Worm (Caenorhabditis elegans) whole organism, young adult: ENCODE results near the gene srg-6.

Experiments
- F23B12.7 ChIP-seq: sonication (generic microtip); optimal IDR thresholded peaks from 2 replicates; lab custom pipeline; 2017; ENCODE audit warnings: missing genetic modification characterization, mild to moderate bottlenecking, missing compliant biosample characterization, antibody characterized with exemption, moderate library complexity; ENCODE audit not compliant: insufficient read depth
- T26A5.8 ChIP-seq: sonication (generic microtip); optimal IDR thresholded peaks from 2 replicates; lab custom pipeline; 2016; ENCODE audit warnings: missing genetic modification characterization, missing compliant biosample characterization
- Y67H2A.10 ChIP-seq: fragments of 200-800 bp; sonication (Bioruptor generic); conservative IDR thresholded peaks from 2 replicates; pipeline ENCODE4 v1.3.6; 2022; ENCODE audit warnings: missing genetic modification reagents, missing genetic modification characterization, missing compliant biosample characterization
- Y95B8A.8 ChIP-seq: fragments of 200-800 bp; sonication (Bioruptor generic); IDR thresholded peaks from 2 replicates; pipeline ENCODE4 v1.3.6; 2022; ENCODE audit warnings: missing genetic modification reagents, missing genetic modification characterization, missing compliant biosample characterization
- ama-1 ChIP-seq, 3 experiments: fragments of 150-350 bp in 1 of 3; sonication (generic microtip) in 2 of 3; optimal IDR thresholded peaks; 2 replicates each; lab custom pipeline; 2014 to 2018; ENCODE audit warnings: missing biosample characterization in 2 of 3, missing genetic modification characterization in 2 of 3, missing genetic modification reagents in 2 of 3
- atf-7 ChIP-seq: sonication (generic microtip); optimal IDR thresholded peaks from 2 replicates; lab custom pipeline; 2017; ENCODE audit warnings: mild to moderate bottlenecking, missing genetic modification characterization, missing compliant biosample characterization
- athp-1 ChIP-seq: sonication (generic microtip); optimal IDR thresholded peaks from 2 replicates; lab custom pipeline; 2017; ENCODE audit warnings: mild to moderate bottlenecking, missing genetic modification characterization, missing compliant biosample characterization
- attf-3 ChIP-seq: fragments of 200-800 bp; sonication (Bioruptor generic); conservative IDR thresholded peaks from 2 replicates; pipeline ENCODE4 v1.3.6; 2022; ENCODE audit warnings: missing genetic modification reagents, missing genetic modification characterization, missing compliant biosample characterization
- bed-1 ChIP-seq: fragments of 200-800 bp; sonication (Bioruptor generic); IDR thresholded peaks from 2 replicates; pipeline ENCODE4 v1.3.6; 2022; ENCODE audit warnings: missing genetic modification reagents, missing genetic modification characterization, missing compliant biosample characterization
- bed-2 ChIP-seq: fragments of 200-800 bp; sonication (Bioruptor generic); IDR thresholded peaks from 2 replicates; pipeline ENCODE4 v1.3.6; 2022; ENCODE audit warnings: missing genetic modification reagents, missing genetic modification characterization, missing compliant biosample characterization
- cebp-1 ChIP-seq, 2 experiments: fragments of 200-800 bp in 1 of 2; sonication (Bioruptor generic) in 1 of 2; sonication (generic microtip) in 1 of 2; IDR thresholded peaks in 1 of 2; optimal IDR thresholded peaks in 1 of 2; 2 replicates each; pipeline versions ENCODE4 v1.3.6 to Lab custom; 2017 to 2022; ENCODE audit warnings: missing compliant biosample characterization in 2 of 2, missing genetic modification characterization in 2 of 2, mild to moderate bottlenecking in 1 of 2, missing genetic modification reagents in 1 of 2, moderate library complexity in 1 of 2
- cebp-2 ChIP-seq: fragments of 200-800 bp; sonication (Bioruptor generic); IDR thresholded peaks from 2 replicates; pipeline ENCODE4 v1.3.6; 2022; ENCODE audit warnings: missing genetic modification characterization, missing compliant biosample characterization
- ceh-100 ChIP-seq: fragments of 200-800 bp; sonication (Bioruptor generic); IDR thresholded peaks from 2 replicates; pipeline ENCODE4 v1.3.6; 2022; ENCODE audit warnings: missing genetic modification reagents, missing genetic modification characterization, missing compliant biosample characterization
- ceh-40 ChIP-seq: fragments of 200-800 bp; sonication (Bioruptor generic); IDR thresholded peaks from 2 replicates; pipeline ENCODE4 v1.3.6; 2022; ENCODE audit warnings: missing genetic modification characterization, missing compliant biosample characterization
- ceh-58 ChIP-seq: fragments of 200-800 bp; sonication (Bioruptor generic); IDR thresholded peaks from 2 replicates; pipeline ENCODE4 v1.3.6; 2022; ENCODE audit warnings: missing genetic modification characterization, missing compliant biosample characterization
- ceh-91 ChIP-seq: fragments of 200-800 bp; sonication (Bioruptor generic); IDR thresholded peaks from 2 replicates; pipeline ENCODE4 v1.3.6; 2022; ENCODE audit warnings: missing genetic modification reagents, missing genetic modification characterization, missing compliant biosample characterization
- die-1 ChIP-seq: sonication (generic microtip); optimal IDR thresholded peaks from 2 replicates; lab custom pipeline; 2016; ENCODE audit warnings: missing genotype, mild to moderate bottlenecking, missing genetic modification characterization, missing compliant biosample characterization
- egl-18 ChIP-seq: fragments of 200-800 bp; sonication (Bioruptor generic); IDR thresholded peaks from 2 replicates; pipeline ENCODE4 v1.3.6; 2022; ENCODE audit warnings: missing genetic modification reagents, missing genetic modification characterization, missing compliant biosample characterization
- ekl-4 ChIP-seq: fragments of 200-800 bp; sonication (Bioruptor generic); IDR thresholded peaks from 2 replicates; pipeline ENCODE4 v1.3.6; 2022; ENCODE audit warnings: missing genetic modification reagents, missing genetic modification characterization, missing compliant biosample characterization
- hmg-1.2 ChIP-seq: fragments of 200-800 bp; sonication (Bioruptor generic); IDR thresholded peaks from 2 replicates; pipeline ENCODE4 v1.3.6; 2022; ENCODE audit warnings: missing genetic modification reagents, missing genetic modification characterization, missing compliant biosample characterization
- hrde-1 ChIP-seq: sonication (generic microtip); optimal IDR thresholded peaks from 2 replicates; lab custom pipeline; 2016; ENCODE audit warnings: missing genetic modification characterization, mild to moderate bottlenecking, missing compliant biosample characterization, moderate library complexity, missing genotype, missing genetic modification reagents, borderline replicate concordance
- lag-1 ChIP-seq: fragments of 200-800 bp; sonication (Bioruptor generic); IDR thresholded peaks from 2 replicates; pipeline ENCODE4 v1.3.6; 2022; ENCODE audit warnings: missing genetic modification reagents, missing genetic modification characterization, missing compliant biosample characterization
- let-526 ChIP-seq: fragments of 200-800 bp; sonication (Bioruptor generic); IDR thresholded peaks from 2 replicates; pipeline ENCODE4 v1.3.6; 2022; ENCODE audit warnings: missing genetic modification reagents, missing genetic modification characterization, missing compliant biosample characterization
- lin-35 ChIP-seq, 3 experiments: fragments of 150-350 bp in 2 of 3; sonication (generic microtip) in 1 of 3; optimal IDR thresholded peaks; 2 replicates each; lab custom pipeline; 2014 to 2018; ENCODE audit warnings: missing biosample characterization in 3 of 3, missing genetic modification characterization in 3 of 3, missing genetic modification reagents in 3 of 3
- lin-54 ChIP-seq: fragments of 200-800 bp; sonication (Bioruptor generic); optimal IDR thresholded peaks from 2 replicates; lab custom pipeline; 2018; ENCODE audit warnings: mild to moderate bottlenecking, missing genetic modification characterization, missing compliant biosample characterization
- lsy-27 ChIP-seq: sonication (generic microtip); optimal IDR thresholded peaks from 2 replicates; lab custom pipeline; 2017; ENCODE audit warnings: missing genetic modification characterization, mild to moderate bottlenecking, missing compliant biosample characterization, antibody characterized with exemption, missing genotype, borderline replicate concordance; ENCODE audit not compliant: insufficient read depth
- madf-10 ChIP-seq: sonication (generic microtip); optimal IDR thresholded peaks from 2 replicates; lab custom pipeline; 2016; ENCODE audit warnings: mild to moderate bottlenecking, missing genetic modification characterization, missing compliant biosample characterization
- madf-6 ChIP-seq: fragments of 200-800 bp; sonication (Bioruptor generic); IDR thresholded peaks from 2 replicates; pipeline ENCODE4 v1.3.6; 2022; ENCODE audit warnings: missing genetic modification reagents, missing genetic modification characterization, missing compliant biosample characterization
- mel-28 ChIP-seq: sonication (generic microtip); optimal IDR thresholded peaks from 2 replicates; lab custom pipeline; 2016; ENCODE audit warnings: borderline replicate concordance, mild to moderate bottlenecking, missing genetic modification characterization, missing compliant biosample characterization
- nfya-2 ChIP-seq: fragments of 200-800 bp; sonication (Bioruptor generic); IDR thresholded peaks from 2 replicates; pipeline ENCODE4 v1.3.6; 2022; ENCODE audit warnings: missing genetic modification reagents, missing genetic modification characterization, missing compliant biosample characterization
- nfyb-1 ChIP-seq: fragments of 200-800 bp; sonication (Bioruptor generic); IDR thresholded peaks from 2 replicates; pipeline ENCODE4 v1.3.6; 2022; ENCODE audit warnings: missing genetic modification reagents, missing genetic modification characterization, missing compliant biosample characterization
- nhr-179 ChIP-seq: sonication (generic microtip); optimal IDR thresholded peaks from 2 replicates; lab custom pipeline; 2016; ENCODE audit warnings: mild to moderate bottlenecking, missing genetic modification characterization, missing compliant biosample characterization
- rpc-1 ChIP-seq, 2 experiments: fragments of 150-350 bp in 1 of 2; sonication (generic microtip) in 1 of 2; optimal IDR thresholded peaks; 2 replicates each; lab custom pipeline; 2014 to 2018; ENCODE audit warnings: missing biosample characterization in 1 of 2, missing genetic modification characterization in 1 of 2, missing genetic modification reagents in 1 of 2, missing genotype in 1 of 2
- sdz-38 ChIP-seq: sonication (generic microtip); optimal IDR thresholded peaks from 2 replicates; lab custom pipeline; 2016; ENCODE audit warnings: missing genotype, missing genetic modification characterization, missing compliant biosample characterization
- snpc-1.1 ChIP-seq: sonication (generic microtip); optimal IDR thresholded peaks from 2 replicates; lab custom pipeline; 2017; ENCODE audit warnings: missing genetic modification characterization, mild to moderate bottlenecking, missing compliant biosample characterization, antibody characterized with exemption, moderate library complexity, missing genotype, missing genetic modification reagents; ENCODE audit not compliant: insufficient read depth
- snpc-1.3 ChIP-seq: sonication (generic microtip); optimal IDR thresholded peaks from 2 replicates; lab custom pipeline; 2017; ENCODE audit warnings: missing genetic modification characterization, mild to moderate bottlenecking, missing compliant biosample characterization, antibody characterized with exemption, moderate library complexity, missing genotype, missing genetic modification reagents; ENCODE audit not compliant: insufficient read depth
- snpc-4 ChIP-seq, 5 experiments: fragments of 150-350 bp in 1 of 5; sonication (generic microtip) in 4 of 5; optimal IDR thresholded peaks; 2 replicates each; lab custom pipeline; 2014 to 2018; ENCODE audit warnings: missing genetic modification characterization in 5 of 5, missing biosample characterization in 3 of 5, antibody characterized with exemption in 2 of 5, mild to moderate bottlenecking in 2 of 5, missing compliant biosample characterization in 2 of 5, missing genotype in 2 of 5, moderate library complexity in 2 of 5, missing genetic modification reagents in 1 of 5
- tbp1 ChIP-seq: fragments of 200-800 bp; sonication (Bioruptor generic); optimal IDR thresholded peaks from 2 replicates; lab custom pipeline; 2018; ENCODE audit warnings: mild to moderate bottlenecking, missing genetic modification characterization, missing compliant biosample characterization
- tbx-9 ChIP-seq: sonication (generic microtip); optimal IDR thresholded peaks from 2 replicates; lab custom pipeline; 2016; ENCODE audit warnings: borderline replicate concordance, missing genetic modification characterization, inconsistent platforms, missing compliant biosample characterization
- ztf-18 ChIP-seq: sonication (generic microtip); optimal IDR thresholded peaks from 2 replicates; lab custom pipeline; 2016; ENCODE audit warnings: missing genotype, mild to moderate bottlenecking, missing genetic modification characterization, missing compliant biosample characterization
- ztf-22 ChIP-seq: fragments of 200-800 bp; sonication (Bioruptor generic); optimal IDR thresholded peaks from 2 replicates; lab custom pipeline; 2018; ENCODE audit warnings: mild to moderate bottlenecking, missing genetic modification characterization, moderate library complexity, missing compliant biosample characterization
- ztf-26 ChIP-seq: sonication (generic microtip); optimal IDR thresholded peaks from 2 replicates; lab custom pipeline; 2017; ENCODE audit warnings: missing genetic modification characterization, missing compliant biosample characterization

The srg-6 gene

ce11 chrIII:6303114-6303647, 37.4 kb upstream of the srg-6 start, which contains the start of gene F47D12.9 (continued):
- no peak for TF ChIP-seq lin-35 (GFP tag; optimal IDR thresholded peaks at IDR 0.05; lab: Kevin White, UChicago)
- TF ChIP-seq cebp-1 (GFP tag; IDR thresholded peaks at IDR 0.05; lab: Robert Waterston, UW): no peak
- TF ChIP-seq cebp-1 (tag; optimal IDR thresholded peaks at IDR 0.05; lab: Kevin White, UChicago): peak; percentile 74
- TF ChIP-seq snpc-1.1 (tag; lab: Kevin White, UChicago): no peak
- no peak for TF ChIP-seq madf-10
- TF ChIP-seq ceh-100 (GFP tag; lab: Robert Waterston, UW): no peak
- TF ChIP-seq atf-7 (tag; lab: Kevin White, UChicago): no peak
- TF ChIP-seq ekl-4 (GFP tag; lab: Robert Waterston, UW): peak; percentile 45; the same call in 1 of the 2 replicates
- no peak for TF ChIP-seq Y95B8A.8 (GFP tag; lab: Robert Waterston, UW)
- no peak for TF ChIP-seq mel-28 (tag; lab: Kevin White, UChicago)
- no peak for TF ChIP-seq ama-1 (optimal IDR thresholded peaks at IDR 0.05; lab: Kevin White, UChicago)
- no peak for TF ChIP-seq ama-1 (GFP tag; optimal IDR thresholded peaks at IDR 0.05; lab: Kevin White, UChicago)
- no peak for TF ChIP-seq snpc-1.3 (tag; lab: Kevin White, UChicago)
- TF ChIP-seq die-1: no peak
- no peak for TF ChIP-seq ceh-40 (GFP tag; lab: Robert Waterston, UW)
- TF ChIP-seq cebp-2 (GFP tag; lab: Robert Waterston, UW): no peak
- no peak for TF ChIP-seq bed-2 (GFP tag; lab: Robert Waterston, UW)
- TF ChIP-seq hmg-1.2 (GFP tag; lab: Robert Waterston, UW): peak; percentile 89
- no peak for TF ChIP-seq athp-1 (tag; lab: Kevin White, UChicago)
- no peak for TF ChIP-seq nfya-2
- TF ChIP-seq tbx-9 (tag; lab: Kevin White, UChicago): no peak
- TF ChIP-seq let-526: no peak
- no peak for TF ChIP-seq nhr-179 (tag; lab: Kevin White, UChicago)
- TF ChIP-seq madf-6 (GFP tag; lab: Robert Waterston, UW): 0 out of 2 replicates have a peak, but pooled peaks have one; percentile 8
- TF ChIP-seq tbp1: peak; percentile 20
- peak; percentile 60 for TF ChIP-seq ztf-26
- TF ChIP-seq ztf-18 (tag; lab: Kevin White, UChicago): no peak
- TF ChIP-seq lin-54 (GFP tag; lab: Kevin White, UChicago): peak; percentile 16
- no peak for TF ChIP-seq rpc-1 (optimal IDR thresholded peaks at IDR 0.05; lab: Kevin White, UChicago)
- no peak for TF ChIP-seq rpc-1 (tag; optimal IDR thresholded peaks at IDR 0.05; lab: Kevin White, UChicago)
- TF ChIP-seq hrde-1: no peak
- no peak for TF ChIP-seq attf-3 (GFP tag; lab: Robert Waterston, UW)

- peak; percentile 76 for TF ChIP-seq nfyb-1 (GFP tag; lab: Robert Waterston, UW)
These were observed 35.9 kb upstream of the srg-6 start for ce11 chrIII:6301685-6302084.

ce11 chrIII:6300297-6300696, 34.5 kb upstream of the srg-6 start:
- TF ChIP-seq ceh-58 (no peak), lag-1 (GFP tag; lab: Robert Waterston, UW) (no peak), egl-18 (no peak), snpc-4 (GFP tag; optimal IDR thresholded peaks at IDR 0.05; lab: Kevin White, UChicago) (no peak), snpc-4 (tag; optimal IDR thresholded peaks at IDR 0.05; lab: Kevin White, UChicago) (no peak), F23B12.7 (no peak), ceh-91 (GFP tag; lab: Robert Waterston, UW) (no peak), athp-1 (tag; lab: Kevin White, UChicago) (no peak), lsy-27 (no peak), attf-3 (GFP tag; lab: Robert Waterston, UW) (no peak), ceh-40 (GFP tag; lab: Robert Waterston, UW) (no peak), Y67H2A.10 (GFP tag; lab: Robert Waterston, UW) (no peak), bed-1 (GFP tag; lab: Robert Waterston, UW) (no peak), sdz-38 (tag; lab: Kevin White, UChicago) (no peak), ztf-22 (GFP tag; lab: Kevin White, UChicago) (no peak), lin-54 (GFP tag; lab: Kevin White, UChicago) (no peak), T26A5.8 (no peak)
